Worm (Caenorhabditis elegans) whole organism, L3 larva: ENCODE results near the gene mtm-3.
"Not testable (repeated sequence)": the region's sequence is repeated elsewhere in the genome, so short reads cannot be mapped to it uniquely, and the experiment has no call there.

Source experiments
- ceh-28 ChIP-seq: fragments of 150-350 bp; optimal IDR thresholded peaks from 2 replicates; lab custom pipeline; 2014; ENCODE audit warnings: missing biosample characterization, missing genetic modification reagents, missing genetic modification characterization
- elt-2 ChIP-seq: sonication (generic microtip); optimal IDR thresholded peaks from 2 replicates; lab custom pipeline; 2016; ENCODE audit warnings: missing genetic modification reagents, mild to moderate bottlenecking, missing genetic modification characterization, missing compliant biosample characterization

- TF ChIP-seq ceh-28, elt-2: not testable (repeated sequence)
Observed at ce11 chrIII:3843514-3843913, 43.2 kb upstream of the mtm-3 start, which contains the start of gene C36A4.4.
